Fruit fly (Drosophila melanogaster) S2 (cell line): ENCODE measurements around the gene Arglu1.

Source experiments
- CG8478 ChIP-seq: fragments of >200 bp; optimal IDR thresholded peaks from 2 replicates; lab custom pipeline; 2018
- CTCF ChIP-seq, 2 experiments: fragments of >200 bp; optimal IDR thresholded peaks; 2 replicates each; lab custom pipeline; 2018

DNA sequence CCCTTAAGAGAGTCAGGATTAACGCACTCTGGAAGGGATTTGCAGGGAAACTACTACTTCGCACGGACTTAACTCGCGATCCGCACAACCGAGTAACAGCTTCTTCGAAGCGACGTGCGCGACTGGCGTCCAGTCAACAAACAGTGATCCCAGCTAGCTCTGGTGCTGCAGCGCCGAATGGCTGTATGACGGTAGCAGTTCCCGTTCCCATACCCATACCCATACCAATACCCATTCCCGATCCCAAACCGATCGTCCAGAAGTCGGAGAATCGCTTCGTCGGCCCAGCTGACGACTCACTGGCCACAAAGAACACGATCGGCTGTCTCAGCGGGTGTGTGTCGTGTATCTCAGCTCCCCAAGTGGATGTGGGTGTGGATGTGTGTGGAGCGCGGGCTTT, 9.3 kb upstream of the Arglu1 start, which contains the start of gene CG5853:
- TF ChIP-seq CG8478, result no peak
- no peak for TF ChIP-seq CTCF (optimal IDR thresholded peaks at IDR 0.05; lab: Kevin White, UChicago)
